Worm (Caenorhabditis elegans): ENCODE measurements around the gene Y4C6A.4.
"Not testable (repeated sequence)": the region's sequence is repeated elsewhere in the genome, so short reads cannot be mapped to it uniquely, and the experiment has no call there.

- not testable (repeated sequence) for TF ChIP-seq nhr-12 (tag; optimal IDR thresholded peaks at IDR 0.05); unc-62 (GFP tag; optimal IDR thresholded peaks at IDR 0.05); nhr-28 (tag; optimal IDR thresholded peaks at IDR 0.05); nhr-237 (tag; optimal IDR thresholded peaks at IDR 0.05); eor-1 (tag; optimal IDR thresholded peaks at IDR 0.05)
Measured at ce11 chrIV:5486208-5486731, 33.5 kb downstream of the Y4C6A.4 start, which contains the start of the genes snpc-3.1 and puf-7.

Measured in whole organism, L3 larva.